Fruit fly (Drosophila melanogaster): Measurements from ENCODE around the gene CG2604.

CG2604 gene

DNA sequence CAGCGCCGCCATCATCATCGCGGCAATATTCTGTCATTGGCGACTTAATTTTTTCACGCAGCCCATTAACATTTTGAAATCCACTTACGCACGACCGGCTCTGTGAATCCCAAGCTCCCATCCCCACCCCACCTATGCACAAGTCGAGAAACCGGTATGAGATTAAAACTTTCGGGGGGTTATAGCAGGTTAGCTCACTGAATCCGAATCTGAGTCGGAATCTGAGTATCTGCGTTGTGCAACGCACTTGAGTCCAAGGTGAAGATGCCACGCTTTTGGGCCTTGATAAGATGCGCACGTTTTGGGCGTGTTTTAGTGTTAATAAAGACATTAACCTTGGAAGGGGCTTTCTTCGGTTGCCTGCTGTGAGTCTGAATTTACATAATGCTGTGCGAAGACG is 23.8 kb upstream of the CG2604 start (continued):
- TF ChIP-seq sens-2 (GFP tag; IDR thresholded peaks at IDR 0.05): no peak
- no peak for TF ChIP-seq CG7839 (tag; optimal IDR thresholded peaks at IDR 0.05)
- TF ChIP-seq dm (GFP tag; optimal IDR thresholded peaks at IDR 0.05): no peak
- TF ChIP-seq ara (GFP tag; IDR thresholded peaks at IDR 0.05): no peak
- TF ChIP-seq cas (GFP tag; IDR thresholded peaks at IDR 0.05): no peak
- TF ChIP-seq grn (GFP tag; optimal IDR thresholded peaks at IDR 0.05): peak; percentile 53
- TF ChIP-seq C15 (GFP tag; IDR thresholded peaks at IDR 0.05): no peak
- no peak for TF ChIP-seq Ravus (GFP tag; IDR thresholded peaks at IDR 0.05)
- TF ChIP-seq CG13287 (GFP tag; IDR thresholded peaks at IDR 0.05; ENCODE audit: partially characterized antibody): 0 out of 2 replicates have a peak, but pooled peaks have one; percentile 4
- TF ChIP-seq CG2875 (GFP tag; optimal IDR thresholded peaks at IDR 0.05): no peak
- TF ChIP-seq CG17802 (tag; optimal IDR thresholded peaks at IDR 0.05): no peak
- no peak for TF ChIP-seq CG30403 (GFP tag; optimal IDR thresholded peaks at IDR 0.05)
- TF ChIP-seq slp2 (GFP tag; optimal IDR thresholded peaks at IDR 0.05): no peak
- TF ChIP-seq CG34224 (GFP tag; IDR thresholded peaks at IDR 0.05; ENCODE audit: partially characterized antibody): no peak
- no peak for TF ChIP-seq CG2678 (tag; optimal IDR thresholded peaks at IDR 0.05)
- peak; percentile 20 for TF ChIP-seq abd-A (tag; optimal IDR thresholded peaks at IDR 0.05)
- TF ChIP-seq kay (GFP tag; optimal IDR thresholded peaks at IDR 0.05): no peak
- TF ChIP-seq klu (GFP tag; IDR thresholded peaks at IDR 0.05): no peak
- no peak for TF ChIP-seq Gsc (GFP tag; IDR thresholded peaks at IDR 0.05)
- TF ChIP-seq en (GFP tag; optimal IDR thresholded peaks at IDR 0.05): no peak
- no peak for TF ChIP-seq CG6689 (GFP tag; IDR thresholded peaks at IDR 0.05)
- TF ChIP-seq CG12942 (GFP tag; optimal IDR thresholded peaks at IDR 0.05): no peak
- TF ChIP-seq GATAe (GFP tag; conservative IDR thresholded peaks at IDR 0.05): no peak
- TF ChIP-seq CG9817 (tag; optimal IDR thresholded peaks at IDR 0.05): no peak
- TF ChIP-seq bab2 (GFP tag; optimal IDR thresholded peaks at IDR 0.05): no peak
- TF ChIP-seq CG13894 (tag; optimal IDR thresholded peaks at IDR 0.05): no peak
- no peak for TF ChIP-seq repo (GFP tag; optimal IDR thresholded peaks at IDR 0.05)
- no peak for TF ChIP-seq CG16813 (GFP tag; IDR thresholded peaks at IDR 0.05; ENCODE audit: partially characterized antibody)
- TF ChIP-seq zen (tag; optimal IDR thresholded peaks at IDR 0.05): no peak
- TF ChIP-seq CG6854 (GFP tag; optimal IDR thresholded peaks at IDR 0.05): no peak
- TF ChIP-seq dpn (GFP tag; optimal IDR thresholded peaks at IDR 0.05): no peak
- TF ChIP-seq Rx (GFP tag; IDR thresholded peaks at IDR 0.05): no peak
- TF ChIP-seq Hr78 (GFP tag; optimal IDR thresholded peaks at IDR 0.05): peak in 1 of 2 experiments; percentile 39
- no peak for TF ChIP-seq CG13775 (GFP tag; optimal IDR thresholded peaks at IDR 0.05)
- TF ChIP-seq pum (GFP tag; optimal IDR thresholded peaks at IDR 0.05): no peak
- peak; percentile 52 for TF ChIP-seq oc (tag; optimal IDR thresholded peaks at IDR 0.05)
- no peak for TF ChIP-seq CkIIα-i1 (GFP tag; IDR thresholded peaks at IDR 0.05)
- TF ChIP-seq trh (GFP tag; optimal IDR thresholded peaks at IDR 0.05): no peak
- TF ChIP-seq CG6654 (GFP tag; optimal IDR thresholded peaks at IDR 0.05): no peak
- TF ChIP-seq CG8281 (tag; optimal IDR thresholded peaks at IDR 0.05): no peak
- no peak for TF ChIP-seq vfl (GFP tag; optimal IDR thresholded peaks at IDR 0.05)
- TF ChIP-seq CG3847 (GFP tag; IDR thresholded peaks at IDR 0.05): no peak
- TF ChIP-seq CG6765 (GFP tag; optimal IDR thresholded peaks at IDR 0.05): no peak
- no peak for TF ChIP-seq CG17912 (GFP tag; optimal IDR thresholded peaks at IDR 0.05)
- no peak for TF ChIP-seq nerfin-1 (tag; optimal IDR thresholded peaks at IDR 0.05)
